Fruit fly (Drosophila melanogaster) whole organism, pupa: Measurements from ENCODE around the gene Pif1.

Source experiments
- CG32121 ChIP-seq: fragments of 200-800 bp; sonication (Bioruptor generic); IDR thresholded peaks from 2 replicates; pipeline ENCODE4 v1.3.6; 2022; ENCODE audit warnings: missing biosample characterization, missing genetic modification characterization
- CG8159 ChIP-seq: fragments of 200-800 bp; sonication (Bioruptor generic); optimal IDR thresholded peaks from 3 replicates; lab custom pipeline; 2018; ENCODE audit warnings: missing biosample characterization, mild to moderate bottlenecking, missing genetic modification characterization, moderate library complexity
- gl ChIP-seq: fragments of 200-800 bp; sonication (Bioruptor generic); optimal IDR thresholded peaks from 2 replicates; lab custom pipeline; 2018; ENCODE audit warnings: missing biosample characterization, mild to moderate bottlenecking, missing genetic modification characterization

DNA sequence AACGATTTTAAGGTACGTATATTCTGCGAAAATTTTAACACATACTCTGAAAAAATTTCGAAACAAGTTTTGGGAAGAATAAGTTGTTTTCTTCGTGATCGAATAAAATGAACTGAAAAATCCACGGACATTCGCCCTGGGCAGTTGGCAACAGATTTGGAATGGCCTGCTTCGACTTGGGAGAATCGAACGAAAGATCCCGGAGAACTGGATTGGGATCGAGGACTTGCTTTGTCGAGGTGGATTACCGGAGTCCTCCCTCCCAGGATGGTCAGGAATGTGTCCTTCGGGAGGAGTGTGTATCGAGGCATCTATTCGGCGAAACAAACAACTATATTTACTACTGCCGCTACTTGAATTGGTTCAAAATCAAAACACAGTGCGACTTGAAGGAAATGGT, 49.7 kb upstream of the Pif1 start, which contains the start of the genes CG3213 and CG8851:
- TF ChIP-seq CG32121 (no peak), CG8159 (tag; lab: Kevin White, UChicago) (no peak), gl (tag; lab: Kevin White, UChicago) (no peak)
